Fruit fly (Drosophila melanogaster): ENCODE measurements around the gene CG6195.

The CG6195 gene

dm6 chr3R:19648289-19648916, at the start of gene CG6195, which contains the start of gene CG31220:
TSS of gene CG6195 (minus strand) at chr3R:19648410.
TSS of gene CG31220 (plus strand) at chr3R:19648487.
- TF ChIP-seq Dll (optimal IDR thresholded peaks at IDR 0.05) (no peak), pan (optimal IDR thresholded peaks at IDR 0.05) (no peak), usp (GFP tag; optimal IDR thresholded peaks at IDR 0.05) (no peak), CG8478 (optimal IDR thresholded peaks at IDR 0.05) (no peak), EcR (GFP tag; optimal IDR thresholded peaks at IDR 0.05) (no peak), psq (optimal IDR thresholded peaks at IDR 0.05) (no peak)

dm6 chr3R:19682424-19682823, 34.2 kb upstream of the CG6195 start:
- TF ChIP-seq usp (GFP tag; optimal IDR thresholded peaks at IDR 0.05) (no peak), Dll (optimal IDR thresholded peaks at IDR 0.05) (no peak), psq (optimal IDR thresholded peaks at IDR 0.05) (no peak), CG8478 (optimal IDR thresholded peaks at IDR 0.05) (no peak), EcR (GFP tag; optimal IDR thresholded peaks at IDR 0.05) (no peak), pan (optimal IDR thresholded peaks at IDR 0.05) (no peak)

- TF ChIP-seq Dll (optimal IDR thresholded peaks at IDR 0.05) (no peak), CG8478 (optimal IDR thresholded peaks at IDR 0.05) (no peak), usp (GFP tag; optimal IDR thresholded peaks at IDR 0.05) (no peak), psq (optimal IDR thresholded peaks at IDR 0.05) (no peak), pan (optimal IDR thresholded peaks at IDR 0.05) (no peak), EcR (GFP tag; optimal IDR thresholded peaks at IDR 0.05) (no peak)
Measured at dm6 chr3R:19679832-19680231, 31.6 kb upstream of the CG6195 start.

dm6 chr3R:19672905-19673304, 24.7 kb upstream of the CG6195 start:
- TF ChIP-seq usp (GFP tag; optimal IDR thresholded peaks at IDR 0.05), result no peak
- TF ChIP-seq EcR (GFP tag; optimal IDR thresholded peaks at IDR 0.05), result no peak
- TF ChIP-seq Dll (optimal IDR thresholded peaks at IDR 0.05), result no peak
- no peak for TF ChIP-seq pan (optimal IDR thresholded peaks at IDR 0.05)
- no peak for TF ChIP-seq psq (optimal IDR thresholded peaks at IDR 0.05)

- TF ChIP-seq usp (GFP tag; optimal IDR thresholded peaks at IDR 0.05), result no peak
- TF ChIP-seq CG8478 (optimal IDR thresholded peaks at IDR 0.05), result no peak
- no peak for TF ChIP-seq Dll (optimal IDR thresholded peaks at IDR 0.05)
- no peak for TF ChIP-seq pan (optimal IDR thresholded peaks at IDR 0.05)
- TF ChIP-seq EcR (GFP tag; optimal IDR thresholded peaks at IDR 0.05), result no peak
- no peak for TF ChIP-seq psq (optimal IDR thresholded peaks at IDR 0.05)
Measured at dm6 chr3R:19672136-19672535, 23.9 kb upstream of the CG6195 start.

- no peak for TF ChIP-seq usp (GFP tag; optimal IDR thresholded peaks at IDR 0.05)
- TF ChIP-seq pan (optimal IDR thresholded peaks at IDR 0.05), result no peak
- TF ChIP-seq Dll (optimal IDR thresholded peaks at IDR 0.05), result no peak
- TF ChIP-seq CG8478 (optimal IDR thresholded peaks at IDR 0.05), result no peak
- no peak for TF ChIP-seq EcR (GFP tag; optimal IDR thresholded peaks at IDR 0.05)
- TF ChIP-seq psq (optimal IDR thresholded peaks at IDR 0.05), result no peak
Measured at dm6 chr3R:19671223-19671991, 23.2 kb upstream of the CG6195 start, which contains the start of gene Naam. TSS of gene Naam (plus strand) at chr3R:19671450.

dm6 chr3R:19664713-19665112, 16.5 kb upstream of the CG6195 start, which contains the start of gene CG7432:
TSS of gene CG7432 (plus strand) at chr3R:19665007.
- TF ChIP-seq psq (optimal IDR thresholded peaks at IDR 0.05), result no peak

- TF ChIP-seq psq (optimal IDR thresholded peaks at IDR 0.05) (no peak), pan (optimal IDR thresholded peaks at IDR 0.05) (no peak), EcR (GFP tag; optimal IDR thresholded peaks at IDR 0.05) (no peak), usp (GFP tag; optimal IDR thresholded peaks at IDR 0.05) (no peak), Dll (optimal IDR thresholded peaks at IDR 0.05) (no peak)
Measured at dm6 chr3R:19659448-19659847, 11.2 kb upstream of the CG6195 start, which contains the start of gene ort. TSS of gene ort (plus strand) at chr3R:19659748.

dm6 chr3R:19657766-19658165, 9.6 kb upstream of the CG6195 start, which contains the start of gene CG6184:
TSS of gene CG6184 (minus strand) at chr3R:19657866.
- no peak for TF ChIP-seq EcR (GFP tag; optimal IDR thresholded peaks at IDR 0.05)
- TF ChIP-seq pan (optimal IDR thresholded peaks at IDR 0.05), result no peak

- TF ChIP-seq Dll (optimal IDR thresholded peaks at IDR 0.05), result no peak
- TF ChIP-seq CG8478 (optimal IDR thresholded peaks at IDR 0.05), result no peak
- TF ChIP-seq usp (GFP tag; optimal IDR thresholded peaks at IDR 0.05), result no peak
- no peak for TF ChIP-seq psq (optimal IDR thresholded peaks at IDR 0.05)
- TF ChIP-seq pan (optimal IDR thresholded peaks at IDR 0.05), result no peak
- TF ChIP-seq EcR (GFP tag; optimal IDR thresholded peaks at IDR 0.05), result no peak
Measured at dm6 chr3R:19657235-19657634, 9.0 kb upstream of the CG6195 start.

dm6 chr3R:19656455-19656854, 8.2 kb upstream of the CG6195 start:
- TF ChIP-seq EcR (GFP tag; optimal IDR thresholded peaks at IDR 0.05) (no peak), pan (optimal IDR thresholded peaks at IDR 0.05) (no peak), usp (GFP tag; optimal IDR thresholded peaks at IDR 0.05) (no peak), Dll (optimal IDR thresholded peaks at IDR 0.05) (no peak)

dm6 chr3R:19650718-19651117, 2.5 kb upstream of the CG6195 start, which contains the start of gene CG31219:
TSS of gene CG31219 (plus strand) at chr3R:19651018.
- TF ChIP-seq EcR (GFP tag; optimal IDR thresholded peaks at IDR 0.05) (no peak), Dll (optimal IDR thresholded peaks at IDR 0.05) (no peak), usp (GFP tag; optimal IDR thresholded peaks at IDR 0.05) (no peak), psq (optimal IDR thresholded peaks at IDR 0.05) (no peak), pan (optimal IDR thresholded peaks at IDR 0.05) (no peak), CG8478 (optimal IDR thresholded peaks at IDR 0.05) (no peak)

- no peak for TF ChIP-seq pan (optimal IDR thresholded peaks at IDR 0.05)
- TF ChIP-seq usp (GFP tag; optimal IDR thresholded peaks at IDR 0.05), result no peak
- no peak for TF ChIP-seq Dll (optimal IDR thresholded peaks at IDR 0.05)
- TF ChIP-seq psq (optimal IDR thresholded peaks at IDR 0.05), result no peak
- TF ChIP-seq EcR (GFP tag; optimal IDR thresholded peaks at IDR 0.05), result no peak
- TF ChIP-seq CG8478 (optimal IDR thresholded peaks at IDR 0.05), result no peak
Measured at dm6 chr3R:19644901-19645204, 3.4 kb downstream of the CG6195 start, which contains the start of gene Nup58. TSS of gene Nup58 (plus strand) at chr3R:19645026.

All from whole organism.